Fruit fly (Drosophila melanogaster) S2 (cell line): Measurements from ENCODE around the gene CG9903.
A peak's percentile ranks its signal among the peaks of the same experiment; 100 is the strongest.

ENCODE experiments used
- CG8478 ChIP-seq: fragments of >200 bp; optimal IDR thresholded peaks from 2 replicates; lab custom pipeline; 2018
- CTCF ChIP-seq, 2 experiments: fragments of >200 bp; optimal IDR thresholded peaks; 2 replicates each; lab custom pipeline; 2018

Gene CG9903

DNA sequence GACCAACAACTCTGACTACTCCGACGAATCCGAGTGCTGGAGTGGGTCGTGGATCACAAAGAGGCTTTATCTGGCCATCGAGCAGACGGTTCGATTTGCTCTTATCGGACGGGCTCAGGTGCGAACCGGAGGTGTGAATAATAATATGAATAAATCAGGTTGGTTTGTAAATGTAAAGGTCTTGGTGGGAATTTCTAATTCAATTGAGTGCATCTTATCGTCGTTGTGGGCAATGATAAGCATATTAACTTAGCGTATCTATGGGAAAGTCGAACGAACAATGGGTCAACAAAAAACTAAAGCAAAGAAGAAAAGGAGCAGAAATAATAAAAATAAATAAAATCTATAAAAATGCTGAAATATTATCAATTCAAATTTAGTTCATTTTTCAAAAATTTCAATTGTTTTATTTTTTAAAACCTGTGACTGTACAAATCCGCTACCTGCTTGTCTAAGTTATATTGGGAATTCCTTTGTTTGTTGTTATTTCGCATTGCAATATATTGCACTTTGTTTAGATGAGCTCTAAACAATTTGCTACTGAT lies at the start of gene CG9903:
Gene CG9903 (minus strand): TSS at position 51 of the 545 bp plus-strand sequence.
- TF ChIP-seq CTCF (optimal IDR thresholded peaks at IDR 0.05; lab: Kevin White, UChicago) (no peak), CG8478 (lab: Kevin White, UChicago) (no peak)

DNA sequence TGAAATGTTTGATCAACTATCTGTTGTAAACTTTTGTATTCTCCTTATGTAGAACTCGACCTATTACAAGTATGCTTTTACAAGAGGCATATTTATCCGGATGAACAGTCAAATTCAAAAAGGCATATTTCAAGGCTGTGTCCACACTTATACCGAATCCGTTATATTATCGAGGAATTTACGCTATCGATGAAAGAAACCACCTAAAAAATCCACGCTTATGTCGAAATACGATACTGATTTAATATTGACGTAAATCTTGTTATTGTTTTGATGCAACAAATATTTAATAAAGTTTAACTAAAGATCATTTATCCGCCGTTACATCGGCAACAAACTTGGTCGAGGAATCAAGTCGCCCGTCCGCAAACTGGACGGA lies 47.0 kb upstream of the CG9903 start, which contains the start of gene CG13014:
Gene CG13014 (plus strand): TSS at position 206 of the 379 bp plus-strand sequence.
- TF ChIP-seq CTCF (optimal IDR thresholded peaks at IDR 0.05; lab: Kevin White, UChicago) (no peak), CG8478 (lab: Kevin White, UChicago) (no peak)

DNA sequence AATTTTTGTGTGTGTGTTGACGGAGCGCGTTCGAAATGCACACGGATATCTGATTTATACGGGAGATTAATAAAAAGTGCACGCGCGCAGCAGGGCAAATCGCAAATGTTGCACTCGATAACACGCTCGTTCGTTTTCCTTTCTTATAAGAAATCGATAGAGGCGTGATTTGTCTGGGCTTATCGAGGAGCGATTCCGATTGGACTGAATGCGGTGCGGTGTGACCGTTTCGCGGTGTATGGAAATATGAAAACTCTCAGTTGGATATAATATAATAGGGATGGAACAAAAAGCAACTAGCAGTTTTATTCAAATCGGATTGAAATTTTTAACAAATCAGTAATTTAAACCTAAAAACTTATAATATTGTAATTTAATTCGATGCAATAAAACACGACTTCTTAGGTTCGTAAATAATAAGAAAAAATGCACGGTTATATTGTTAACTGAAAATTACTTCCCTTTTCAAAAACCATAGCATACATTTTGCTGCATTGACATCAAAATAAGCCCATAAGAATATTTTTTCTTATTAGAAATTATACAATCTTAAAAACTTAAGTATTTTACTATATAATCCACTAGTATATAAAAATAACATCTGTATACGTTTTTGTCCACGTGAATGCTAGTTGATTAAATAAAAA lies 46.5 kb upstream of the CG9903 start, which contains the start of gene CanA-14F:
Gene CanA-14F (minus strand): TSS at position 152 of the 647 bp plus-strand sequence.
- TF ChIP-seq CTCF (optimal IDR thresholded peaks at IDR 0.05; lab: Kevin White, UChicago) (no peak), CG8478 (lab: Kevin White, UChicago) (no peak)

DNA sequence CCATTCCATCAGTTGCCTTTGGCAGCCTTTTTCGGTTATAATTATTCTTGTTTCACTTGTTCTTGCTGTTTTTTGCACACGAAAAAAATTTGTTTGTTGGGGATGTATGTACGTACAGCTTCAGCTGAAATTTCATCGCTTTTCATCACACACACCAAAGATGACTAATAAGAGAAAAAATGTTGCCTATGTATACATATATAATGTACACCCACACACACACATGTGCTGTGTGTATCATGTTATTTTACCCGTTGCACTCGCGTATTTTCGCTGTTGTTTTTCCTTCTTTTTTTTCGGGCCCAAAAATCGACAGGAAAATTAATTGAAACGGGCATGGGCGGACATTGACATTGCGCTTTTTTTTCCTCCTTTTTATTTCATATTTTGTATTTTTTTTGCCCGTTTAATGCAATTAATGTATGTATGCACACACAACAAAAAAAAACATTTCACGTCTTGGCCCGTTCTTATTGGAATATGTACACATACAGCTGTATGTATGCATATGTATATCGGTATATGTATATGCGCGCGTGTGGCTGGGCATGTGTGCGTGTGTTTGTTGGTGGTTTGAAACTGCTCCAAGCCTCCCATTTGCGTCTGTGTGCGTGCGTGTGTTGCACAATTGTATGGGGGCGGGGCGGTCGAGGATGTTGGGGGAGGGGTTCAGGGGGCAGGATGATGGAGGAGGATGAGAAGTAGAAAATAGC lies 45.7 kb upstream of the CG9903 start:
- TF ChIP-seq CG8478 (lab: Kevin White, UChicago) (no peak), CTCF (optimal IDR thresholded peaks at IDR 0.05; lab: Kevin White, UChicago) (no peak)

DNA sequence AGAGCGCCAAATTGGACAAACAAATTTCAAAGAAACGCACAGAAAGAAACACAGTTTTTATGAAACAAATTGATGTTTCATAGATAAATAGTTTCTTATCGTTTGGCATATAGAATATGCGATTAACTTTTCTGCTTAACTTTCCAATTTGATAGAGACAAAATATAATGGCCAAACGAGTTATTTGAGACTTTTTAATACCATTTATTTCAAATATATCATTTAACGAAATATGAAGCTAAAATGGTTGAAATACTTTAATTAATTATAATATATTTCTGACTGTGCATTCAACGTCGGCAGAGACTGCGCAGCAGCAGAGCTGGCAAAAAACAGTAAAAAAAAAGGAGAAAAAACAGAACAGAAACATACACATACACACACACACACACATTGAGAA lies 44.9 kb upstream of the CG9903 start:
- TF ChIP-seq CTCF (optimal IDR thresholded peaks at IDR 0.05; lab: Kevin White, UChicago) (no peak), CG8478 (lab: Kevin White, UChicago) (no peak)

DNA sequence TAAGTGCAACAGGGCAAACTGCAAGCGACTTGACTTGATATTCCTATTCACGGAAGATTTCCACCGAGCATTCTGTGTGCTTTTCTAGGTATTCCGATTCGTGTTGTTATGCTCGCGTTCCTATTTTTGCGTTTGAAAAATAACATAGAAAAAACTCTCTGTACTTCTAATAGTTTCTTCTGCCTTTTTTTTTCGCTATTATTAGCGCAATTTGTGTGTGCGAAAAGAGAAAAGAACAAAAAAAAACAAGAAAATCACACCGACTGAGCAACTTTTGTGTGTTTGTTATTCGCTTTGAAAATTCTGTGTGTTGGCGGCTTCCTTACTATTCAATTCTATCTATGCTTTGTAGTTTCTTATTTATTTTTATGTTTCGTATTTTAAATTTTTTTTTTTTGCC lies 43.1 kb upstream of the CG9903 start:
- TF ChIP-seq CG8478 (lab: Kevin White, UChicago) (no peak), CTCF (optimal IDR thresholded peaks at IDR 0.05; lab: Kevin White, UChicago) (no peak)

DNA sequence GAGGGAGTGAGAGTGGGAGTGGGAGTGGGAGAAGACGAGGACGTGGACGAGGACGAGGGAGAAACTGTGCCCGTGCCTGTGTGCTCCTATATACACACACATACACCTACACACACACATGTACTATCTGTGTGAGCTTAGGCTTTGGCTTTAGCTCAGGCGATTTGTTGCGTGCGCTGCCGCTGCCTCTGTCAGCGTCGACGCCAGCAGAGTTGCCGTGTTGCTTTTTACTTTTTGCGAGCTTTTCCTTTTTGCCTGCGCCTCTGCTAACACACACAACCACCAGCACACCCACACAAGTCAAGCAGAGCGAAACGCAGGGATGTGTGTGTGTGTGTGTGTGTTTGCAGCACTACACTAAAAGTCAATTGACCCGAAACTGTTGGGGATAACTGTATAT lies 41.5 kb upstream of the CG9903 start:
- no peak for TF ChIP-seq CTCF (optimal IDR thresholded peaks at IDR 0.05; lab: Kevin White, UChicago)
- TF ChIP-seq CG8478 (lab: Kevin White, UChicago) = no peak

DNA sequence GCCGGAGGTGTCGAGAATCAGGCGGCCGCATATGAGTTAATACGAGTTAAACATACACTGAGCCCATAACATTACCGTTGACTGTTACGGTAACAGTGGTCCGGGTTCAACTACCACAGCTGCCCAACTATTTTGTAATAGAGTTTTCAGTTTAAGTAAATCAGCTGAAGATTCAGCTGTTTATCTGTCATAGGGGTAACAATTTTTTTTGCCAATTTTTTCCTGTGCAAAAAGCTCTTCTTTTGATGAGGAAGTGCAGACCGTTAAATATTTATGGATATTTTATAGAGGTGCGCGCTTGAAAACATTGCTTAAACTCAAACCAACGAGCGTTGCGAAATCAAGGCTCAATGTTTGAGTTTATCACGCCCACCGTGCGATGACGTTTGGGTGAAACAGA lies 41.1 kb upstream of the CG9903 start:
- no peak for TF ChIP-seq CG8478 (lab: Kevin White, UChicago)
- no peak for TF ChIP-seq CTCF (optimal IDR thresholded peaks at IDR 0.05; lab: Kevin White, UChicago)

DNA sequence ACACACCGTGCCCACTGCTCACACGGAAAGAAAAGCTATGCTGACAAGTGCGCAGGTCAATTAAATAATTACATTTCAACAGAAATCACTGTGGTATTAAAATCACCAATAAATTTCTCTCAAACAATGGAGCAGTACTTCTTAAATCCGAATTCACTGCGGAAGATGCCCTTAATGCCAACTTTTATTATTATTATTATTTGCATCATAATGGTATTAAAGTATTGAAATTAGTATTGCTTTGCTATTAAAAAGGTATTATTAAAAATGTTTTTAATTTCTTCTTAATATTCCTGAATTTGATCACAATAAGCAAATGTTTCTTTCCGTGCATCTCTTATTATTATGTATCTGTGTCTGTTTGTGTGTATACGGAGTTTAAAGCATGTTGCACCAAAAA lies 39.3 kb upstream of the CG9903 start:
- TF ChIP-seq CTCF (optimal IDR thresholded peaks at IDR 0.05; lab: Kevin White, UChicago) = no peak
- TF ChIP-seq CG8478 (lab: Kevin White, UChicago) = no peak

DNA sequence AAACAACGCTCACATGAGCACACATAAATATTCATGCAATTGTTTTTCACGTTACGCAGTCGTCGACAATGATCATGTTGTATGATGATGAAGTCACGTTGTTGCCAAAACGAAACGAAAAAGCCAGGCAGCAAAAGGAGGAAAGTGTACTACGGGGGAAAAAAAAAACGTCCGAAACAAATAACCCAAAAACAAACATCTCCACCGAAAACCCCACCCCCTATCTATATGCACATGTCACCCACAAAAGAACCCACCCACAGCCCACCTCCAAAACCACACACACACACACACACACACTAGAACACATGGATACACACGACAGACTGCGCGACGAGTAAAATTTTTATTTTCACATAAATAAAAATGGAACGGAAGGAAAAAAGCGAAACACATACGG lies 34.4 kb upstream of the CG9903 start:
- no peak for TF ChIP-seq CTCF (optimal IDR thresholded peaks at IDR 0.05; lab: Kevin White, UChicago)
- no peak for TF ChIP-seq CG8478 (lab: Kevin White, UChicago)

DNA sequence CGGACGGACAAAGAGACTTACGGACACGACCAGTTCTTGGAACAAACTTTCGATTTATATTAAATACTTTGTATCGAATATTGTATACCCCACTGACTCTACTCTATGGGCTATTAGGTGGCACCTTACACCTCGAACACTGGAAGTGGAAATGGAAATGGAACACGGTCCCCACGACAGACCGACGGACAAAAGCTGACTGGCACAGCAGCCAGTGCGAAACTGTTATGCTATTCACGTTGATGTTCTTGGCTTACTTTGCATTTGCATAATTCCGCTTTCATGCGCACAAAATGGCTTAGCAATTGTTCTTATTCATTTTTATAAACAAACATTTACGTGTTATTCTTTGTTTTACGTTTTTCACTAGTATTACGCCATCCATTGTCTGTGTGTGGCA lies 33.5 kb upstream of the CG9903 start:
- TF ChIP-seq CG8478 (lab: Kevin White, UChicago) (no peak), CTCF (optimal IDR thresholded peaks at IDR 0.05; lab: Kevin White, UChicago) (no peak)

DNA sequence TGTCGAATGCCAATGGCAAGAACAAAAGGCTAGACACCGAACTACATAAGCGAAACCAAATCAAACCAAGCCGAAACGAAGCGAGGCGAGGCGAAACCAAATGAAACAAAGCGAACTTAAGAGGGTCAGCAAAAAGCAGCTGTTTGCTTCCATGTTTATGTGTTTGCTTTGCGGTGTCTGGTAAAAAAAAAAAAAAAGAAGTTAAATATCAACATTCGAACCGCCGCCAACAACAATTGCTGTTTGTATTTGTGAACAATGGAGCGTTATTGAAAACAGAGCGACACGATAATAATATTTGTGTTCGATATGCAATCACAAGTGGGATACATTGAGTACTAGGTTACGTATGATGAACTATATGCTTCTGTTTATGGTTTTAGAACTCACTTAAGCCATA lies 33.0 kb upstream of the CG9903 start:
- TF ChIP-seq CTCF (optimal IDR thresholded peaks at IDR 0.05; lab: Kevin White, UChicago) = no peak
- TF ChIP-seq CG8478 (lab: Kevin White, UChicago) = no peak

DNA sequence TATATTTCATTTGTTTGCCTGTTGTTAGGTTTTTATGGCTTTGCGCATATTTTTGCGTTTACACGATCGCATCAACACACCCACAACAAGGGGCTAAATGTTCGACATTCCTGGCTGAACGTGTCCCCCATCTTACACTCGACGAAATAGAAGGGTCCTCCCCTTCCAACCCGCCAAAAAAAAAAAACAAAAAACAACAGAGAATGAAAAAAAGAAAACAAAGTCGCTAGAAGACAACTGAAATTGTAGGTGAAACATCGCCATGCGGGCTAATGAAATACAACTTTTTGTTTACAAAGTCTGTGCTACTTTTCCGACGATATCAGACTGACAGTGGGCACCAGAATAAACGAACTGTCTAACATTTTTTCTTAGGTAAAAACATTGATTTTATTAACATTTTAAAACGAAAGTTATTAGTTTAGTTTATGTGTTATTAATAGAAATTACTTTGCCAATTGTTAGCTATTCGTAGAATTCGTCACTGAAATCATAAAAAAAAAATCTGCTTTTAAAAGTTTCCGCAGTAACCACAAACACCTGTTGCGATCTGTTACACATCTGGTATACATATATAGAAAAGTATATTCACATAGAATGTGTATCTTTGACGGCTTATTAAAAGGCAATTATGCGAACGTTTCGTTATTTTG lies 30.0 kb upstream of the CG9903 start:
- TF ChIP-seq CTCF (optimal IDR thresholded peaks at IDR 0.05; lab: Kevin White, UChicago) = no peak
- TF ChIP-seq CG8478 (lab: Kevin White, UChicago) = no peak

DNA sequence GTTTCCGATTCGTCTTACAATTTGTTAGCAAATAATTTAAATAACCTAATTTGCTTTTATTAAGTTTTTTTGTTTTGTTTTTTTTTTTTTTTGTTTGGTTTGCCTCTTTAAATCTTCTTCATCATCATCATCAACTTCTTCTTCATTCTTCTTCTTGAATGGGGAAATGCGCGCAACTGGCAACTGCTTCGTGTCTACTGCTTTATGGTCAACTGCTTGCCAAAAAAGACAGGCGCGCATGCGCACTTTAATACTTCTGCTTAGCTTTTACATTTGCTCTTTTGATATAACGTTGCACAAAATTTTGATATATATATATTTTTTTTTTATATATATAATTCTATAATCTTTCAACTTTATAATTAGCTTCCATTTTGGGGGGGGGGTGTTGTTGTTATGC lies 24.7 kb upstream of the CG9903 start:
- no peak for TF ChIP-seq CTCF (optimal IDR thresholded peaks at IDR 0.05; lab: Kevin White, UChicago)

DNA sequence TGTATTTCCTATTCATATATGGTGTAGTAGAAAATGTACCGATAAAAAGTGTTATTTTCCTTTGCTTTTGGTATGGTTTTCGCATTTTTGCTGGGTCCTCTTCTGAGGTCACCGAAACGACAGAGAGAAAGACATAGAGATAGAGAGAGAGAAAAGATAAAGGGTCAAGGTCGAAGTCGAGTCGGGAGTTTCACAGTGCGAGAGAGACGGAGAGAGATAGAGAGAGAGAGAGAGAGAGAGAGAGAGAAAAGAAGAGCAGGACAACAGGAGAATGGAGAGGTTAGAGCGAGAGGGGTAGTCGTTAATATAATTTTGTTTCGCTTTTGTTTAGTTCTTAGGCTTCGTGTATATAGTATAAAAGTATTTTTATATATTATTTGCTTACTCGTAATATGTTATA lies 21.6 kb upstream of the CG9903 start:
- TF ChIP-seq CTCF (optimal IDR thresholded peaks at IDR 0.05; lab: Kevin White, UChicago) (peak in 1 of 2 experiments; percentile 30), CG8478 (lab: Kevin White, UChicago) (no peak)
